Worm (Caenorhabditis elegans) whole organism, young adult: ENCODE results near the gene clec-85.
A peak's percentile ranks its signal among the peaks of the same experiment; 100 is the strongest.

Source experiments
- B0019.2 ChIP-seq: fragments of 200-800 bp; sonication (Bioruptor generic); conservative IDR thresholded peaks from 2 replicates; pipeline ENCODE4 v1.3.6; 2022; ENCODE audit warnings: missing genetic modification reagents, missing genetic modification characterization, missing compliant biosample characterization
- B0261.1 ChIP-seq: sonication (generic microtip); optimal IDR thresholded peaks from 2 replicates; lab custom pipeline; 2016; ENCODE audit warnings: mild to moderate bottlenecking, missing genetic modification characterization, moderate library complexity, missing compliant biosample characterization
- B0336.3 ChIP-seq: fragments of 200-800 bp; sonication (Bioruptor generic); IDR thresholded peaks from 2 replicates; pipeline ENCODE4 v1.3.6; 2022; ENCODE audit warnings: missing genetic modification characterization, missing compliant biosample characterization
- C17E4.6 ChIP-seq: fragments of 200-800 bp; sonication (Bioruptor generic); IDR thresholded peaks from 2 replicates; pipeline ENCODE4 v1.3.6; 2022; ENCODE audit warnings: missing genetic modification reagents, missing genetic modification characterization, missing compliant biosample characterization
- D2030.7 ChIP-seq: fragments of 200-800 bp; sonication (Bioruptor generic); IDR thresholded peaks from 2 replicates; pipeline ENCODE4 v1.3.6; 2022; ENCODE audit warnings: missing genetic modification reagents, missing genetic modification characterization, missing compliant biosample characterization
- F22D6.2 ChIP-seq: sonication (generic microtip); optimal IDR thresholded peaks from 2 replicates; lab custom pipeline; 2016; ENCODE audit warnings: mild to moderate bottlenecking, missing genetic modification characterization, missing compliant biosample characterization
- F23B12.7 ChIP-seq: sonication (generic microtip); optimal IDR thresholded peaks from 2 replicates; lab custom pipeline; 2017; ENCODE audit warnings: missing genetic modification characterization, mild to moderate bottlenecking, missing compliant biosample characterization, antibody characterized with exemption, moderate library complexity; ENCODE audit not compliant: insufficient read depth
- F33H1.4 ChIP-seq: fragments of 200-800 bp; sonication (Bioruptor generic); IDR thresholded peaks from 2 replicates; pipeline ENCODE4 v1.3.6; 2022; ENCODE audit warnings: missing genetic modification reagents, missing genetic modification characterization, missing compliant biosample characterization
- F37B4.10 ChIP-seq: fragments of 200-800 bp; sonication (Bioruptor generic); IDR thresholded peaks from 2 replicates; pipeline ENCODE4 v1.3.6; 2022; ENCODE audit warnings: missing genetic modification characterization, missing compliant biosample characterization
- F57C9.4 ChIP-seq: sonication (generic microtip); optimal IDR thresholded peaks from 2 replicates; lab custom pipeline; 2017; ENCODE audit warnings: mild to moderate bottlenecking, missing genetic modification characterization, missing compliant biosample characterization
- Y56A3A.18 ChIP-seq: fragments of 200-800 bp; sonication (Bioruptor generic); IDR thresholded peaks from 2 replicates; pipeline ENCODE4 v1.3.6; 2022; ENCODE audit warnings: missing genetic modification reagents, missing genetic modification characterization, missing compliant biosample characterization
- attf-6 ChIP-seq: fragments of 200-800 bp; sonication (Bioruptor generic); IDR thresholded peaks from 2 replicates; pipeline ENCODE4 v1.3.6; 2022; ENCODE audit warnings: missing genetic modification reagents, missing genetic modification characterization, missing compliant biosample characterization
- cebp-1 ChIP-seq, 2 experiments: fragments of 200-800 bp in 1 of 2; sonication (Bioruptor generic) in 1 of 2; sonication (generic microtip) in 1 of 2; IDR thresholded peaks in 1 of 2; optimal IDR thresholded peaks in 1 of 2; 2 replicates each; pipeline versions ENCODE4 v1.3.6 to Lab custom; 2017 to 2022; ENCODE audit warnings: missing compliant biosample characterization in 2 of 2, missing genetic modification characterization in 2 of 2, mild to moderate bottlenecking in 1 of 2, missing genetic modification reagents in 1 of 2, moderate library complexity in 1 of 2
- ceh-58 ChIP-seq: fragments of 200-800 bp; sonication (Bioruptor generic); IDR thresholded peaks from 2 replicates; pipeline ENCODE4 v1.3.6; 2022; ENCODE audit warnings: missing genetic modification characterization, missing compliant biosample characterization
- ceh-91 ChIP-seq: fragments of 200-800 bp; sonication (Bioruptor generic); IDR thresholded peaks from 2 replicates; pipeline ENCODE4 v1.3.6; 2022; ENCODE audit warnings: missing genetic modification reagents, missing genetic modification characterization, missing compliant biosample characterization
- chd-7 ChIP-seq: sonication (generic microtip); optimal IDR thresholded peaks from 2 replicates; lab custom pipeline; 2016; ENCODE audit warnings: mild to moderate bottlenecking, missing genetic modification characterization, moderate library complexity, missing compliant biosample characterization
- die-1 ChIP-seq: sonication (generic microtip); optimal IDR thresholded peaks from 2 replicates; lab custom pipeline; 2016; ENCODE audit warnings: missing genotype, mild to moderate bottlenecking, missing genetic modification characterization, missing compliant biosample characterization
- dpff-1 ChIP-seq: sonication (generic microtip); optimal IDR thresholded peaks from 2 replicates; lab custom pipeline; 2017; ENCODE audit warnings: mild to moderate bottlenecking, missing genetic modification characterization, missing compliant biosample characterization
- efl-1 ChIP-seq: fragments of 150-350 bp; optimal IDR thresholded peaks from 2 replicates; lab custom pipeline; 2014; ENCODE audit warnings: missing biosample characterization, missing genetic modification reagents, missing genetic modification characterization
- egl-44 ChIP-seq: fragments of 200-800 bp; sonication (Bioruptor generic); IDR thresholded peaks from 2 replicates; pipeline ENCODE4 v1.3.6; 2022; ENCODE audit warnings: missing genetic modification reagents, missing genetic modification characterization, missing compliant biosample characterization
- ets-4 ChIP-seq: fragments of 200-800 bp; sonication (Bioruptor generic); optimal IDR thresholded peaks from 2 replicates; lab custom pipeline; 2018; ENCODE audit warnings: mild to moderate bottlenecking, missing genetic modification characterization, missing compliant biosample characterization
- gei-17 ChIP-seq: fragments of 200-800 bp; sonication (Bioruptor generic); optimal IDR thresholded peaks from 2 replicates; lab custom pipeline; 2018; ENCODE audit warnings: mild to moderate bottlenecking, missing genetic modification characterization, missing compliant biosample characterization
- hlh-12 ChIP-seq: sonication (generic microtip); optimal IDR thresholded peaks from 2 replicates; lab custom pipeline; 2016; ENCODE audit warnings: missing genetic modification characterization, missing compliant biosample characterization
- hmg-1.2 ChIP-seq: fragments of 200-800 bp; sonication (Bioruptor generic); IDR thresholded peaks from 2 replicates; pipeline ENCODE4 v1.3.6; 2022; ENCODE audit warnings: missing genetic modification reagents, missing genetic modification characterization, missing compliant biosample characterization
- hsf-1 ChIP-seq: fragments of 200-800 bp; sonication (Bioruptor generic); IDR thresholded peaks from 2 replicates; pipeline ENCODE4 v1.3.6; 2022; ENCODE audit warnings: missing genetic modification reagents, missing genetic modification characterization, missing compliant biosample characterization
- lag-1 ChIP-seq: fragments of 200-800 bp; sonication (Bioruptor generic); IDR thresholded peaks from 2 replicates; pipeline ENCODE4 v1.3.6; 2022; ENCODE audit warnings: missing genetic modification reagents, missing genetic modification characterization, missing compliant biosample characterization
- let-526 ChIP-seq: fragments of 200-800 bp; sonication (Bioruptor generic); IDR thresholded peaks from 2 replicates; pipeline ENCODE4 v1.3.6; 2022; ENCODE audit warnings: missing genetic modification reagents, missing genetic modification characterization, missing compliant biosample characterization
- lin-26 ChIP-seq: fragments of 200-800 bp; sonication (Bioruptor generic); IDR thresholded peaks from 2 replicates; pipeline ENCODE4 v1.3.6; 2022; ENCODE audit warnings: missing genetic modification reagents, missing genetic modification characterization, missing compliant biosample characterization
- lsl-1 ChIP-seq: fragments of 200-800 bp; sonication (Bioruptor generic); optimal IDR thresholded peaks from 2 replicates; lab custom pipeline; 2018; ENCODE audit warnings: mild to moderate bottlenecking, missing genetic modification characterization, moderate library complexity, missing compliant biosample characterization
- madf-10 ChIP-seq: sonication (generic microtip); optimal IDR thresholded peaks from 2 replicates; lab custom pipeline; 2016; ENCODE audit warnings: mild to moderate bottlenecking, missing genetic modification characterization, missing compliant biosample characterization
- madf-6 ChIP-seq: fragments of 200-800 bp; sonication (Bioruptor generic); IDR thresholded peaks from 2 replicates; pipeline ENCODE4 v1.3.6; 2022; ENCODE audit warnings: missing genetic modification reagents, missing genetic modification characterization, missing compliant biosample characterization
- mel-28 ChIP-seq: sonication (generic microtip); optimal IDR thresholded peaks from 2 replicates; lab custom pipeline; 2016; ENCODE audit warnings: borderline replicate concordance, mild to moderate bottlenecking, missing genetic modification characterization, missing compliant biosample characterization
- mxl-1 ChIP-seq: sonication (generic microtip); optimal IDR thresholded peaks from 2 replicates; lab custom pipeline; 2016; ENCODE audit warnings: missing genetic modification characterization, missing compliant biosample characterization
- nfya-1 ChIP-seq: sonication (generic microtip); optimal IDR thresholded peaks from 2 replicates; lab custom pipeline; 2017; ENCODE audit warnings: antibody characterized with exemption, missing compliant biosample characterization, missing genetic modification characterization, borderline replicate concordance; ENCODE audit not compliant: insufficient read depth
- nfyb-1 ChIP-seq: fragments of 200-800 bp; sonication (Bioruptor generic); IDR thresholded peaks from 2 replicates; pipeline ENCODE4 v1.3.6; 2022; ENCODE audit warnings: missing genetic modification reagents, missing genetic modification characterization, missing compliant biosample characterization
- nhr-120 ChIP-seq: fragments of 200-800 bp; sonication (Bioruptor generic); IDR thresholded peaks from 2 replicates; pipeline ENCODE4 v1.3.6; 2022; ENCODE audit warnings: missing genetic modification characterization, missing compliant biosample characterization
- nhr-80 ChIP-seq: sonication (generic microtip); optimal IDR thresholded peaks from 2 replicates; lab custom pipeline; 2016; ENCODE audit warnings: missing genetic modification characterization, missing compliant biosample characterization
- pbrm-1 ChIP-seq: fragments of 200-800 bp; sonication (Bioruptor generic); IDR thresholded peaks from 2 replicates; pipeline ENCODE4 v1.3.6; 2022; ENCODE audit warnings: missing genetic modification reagents, missing genetic modification characterization, missing compliant biosample characterization
- rcor-1 ChIP-seq: fragments of 200-800 bp; sonication (Bioruptor generic); IDR thresholded peaks from 2 replicates; pipeline ENCODE4 v1.3.6; 2022; ENCODE audit warnings: missing genetic modification reagents, missing genetic modification characterization, missing compliant biosample characterization
- repo-1 ChIP-seq: sonication (generic microtip); optimal IDR thresholded peaks from 2 replicates; lab custom pipeline; 2017; ENCODE audit warnings: mild to moderate bottlenecking, missing genetic modification characterization, missing compliant biosample characterization
- snpc-1.1 ChIP-seq: sonication (generic microtip); optimal IDR thresholded peaks from 2 replicates; lab custom pipeline; 2017; ENCODE audit warnings: missing genetic modification characterization, mild to moderate bottlenecking, missing compliant biosample characterization, antibody characterized with exemption, moderate library complexity, missing genotype, missing genetic modification reagents; ENCODE audit not compliant: insufficient read depth
- sptf-2 ChIP-seq: fragments of 200-800 bp; sonication (Bioruptor generic); optimal IDR thresholded peaks from 2 replicates; lab custom pipeline; 2018; ENCODE audit warnings: mild to moderate bottlenecking, missing genetic modification characterization, missing compliant biosample characterization
- tbx-9 ChIP-seq: sonication (generic microtip); optimal IDR thresholded peaks from 2 replicates; lab custom pipeline; 2016; ENCODE audit warnings: borderline replicate concordance, missing genetic modification characterization, inconsistent platforms, missing compliant biosample characterization
- xnd-1 ChIP-seq: sonication (generic microtip); optimal IDR thresholded peaks from 2 replicates; lab custom pipeline; 2016; ENCODE audit warnings: missing genotype, missing genetic modification reagents, missing genetic modification characterization, missing compliant biosample characterization
- ztf-25 ChIP-seq: fragments of 200-800 bp; sonication (Bioruptor generic); IDR thresholded peaks from 2 replicates; pipeline ENCODE4 v1.3.6; 2022; ENCODE audit warnings: missing genetic modification reagents, missing genetic modification characterization, missing compliant biosample characterization
- ztf-28 ChIP-seq: fragments of 200-800 bp; sonication (Bioruptor generic); IDR thresholded peaks from 2 replicates; pipeline ENCODE4 v1.3.6; 2022; ENCODE audit warnings: missing genetic modification reagents, missing genetic modification characterization, missing compliant biosample characterization

Gene clec-85

ce11 chrIV:2892395-2892786 is 41.7 kb downstream of the clec-85 start, which contains the start of gene Y54G2A.18:
TSS of gene Y54G2A.18 (minus strand) at chrIV:2892495.
- no peak for TF ChIP-seq B0019.2
- no peak for TF ChIP-seq tbx-9 (tag; lab: Kevin White, UChicago)
- no peak for TF ChIP-seq B0261.1 (tag; lab: Kevin White, UChicago)
- no peak for TF ChIP-seq B0336.3 (GFP tag; lab: Robert Waterston, UW)
- peak; percentile 22 for TF ChIP-seq nhr-80
- no peak for TF ChIP-seq chd-7

ce11 chrIV:2892787-2893485 is 42.2 kb downstream of the clec-85 start:
- no peak for TF ChIP-seq ets-4 (GFP tag; lab: Kevin White, UChicago)
- no peak for TF ChIP-seq cebp-1 (GFP tag; IDR thresholded peaks at IDR 0.05; lab: Robert Waterston, UW)
- TF ChIP-seq cebp-1 (tag; optimal IDR thresholded peaks at IDR 0.05; lab: Kevin White, UChicago) = peak; percentile 83
- TF ChIP-seq repo-1 (tag; lab: Kevin White, UChicago) = no peak
- TF ChIP-seq lin-26 (GFP tag; lab: Robert Waterston, UW) = no peak
- no peak for TF ChIP-seq nfya-1 (tag; lab: Kevin White, UChicago)
- TF ChIP-seq ztf-28 (GFP tag; lab: Robert Waterston, UW) = 0 out of 2 replicates have a peak, but pooled peaks have one; percentile 33
- peak; percentile 72 for TF ChIP-seq madf-6
- no peak for TF ChIP-seq ztf-25 (GFP tag; lab: Robert Waterston, UW)
- TF ChIP-seq nhr-120 (GFP tag; lab: Robert Waterston, UW) = no peak
- no peak for TF ChIP-seq snpc-1.1 (tag; lab: Kevin White, UChicago)
- no peak for TF ChIP-seq let-526 (GFP tag; lab: Robert Waterston, UW)
- TF ChIP-seq die-1 (tag; lab: Kevin White, UChicago) = no peak
- no peak for TF ChIP-seq gei-17 (GFP tag; lab: Kevin White, UChicago)
- TF ChIP-seq F37B4.10 = no peak
- TF ChIP-seq xnd-1 (tag; lab: Kevin White, UChicago) = peak; percentile 40
- no peak for TF ChIP-seq hmg-1.2
- no peak for TF ChIP-seq pbrm-1 (GFP tag; lab: Robert Waterston, UW)
- TF ChIP-seq ceh-58 (GFP tag; lab: Robert Waterston, UW) = no peak
- no peak for TF ChIP-seq dpff-1 (tag; lab: Kevin White, UChicago)
- TF ChIP-seq sptf-2 (GFP tag; lab: Kevin White, UChicago) = no peak
- no peak for TF ChIP-seq F23B12.7
- no peak for TF ChIP-seq lag-1
- TF ChIP-seq Y56A3A.18 (GFP tag; lab: Robert Waterston, UW) = no peak
- TF ChIP-seq madf-10 (tag; lab: Kevin White, UChicago) = no peak
- no peak for TF ChIP-seq mel-28 (tag; lab: Kevin White, UChicago)
- TF ChIP-seq F57C9.4 (tag; lab: Kevin White, UChicago) = no peak
- peak; percentile 56 for TF ChIP-seq D2030.7 (GFP tag; lab: Robert Waterston, UW)
- TF ChIP-seq mxl-1 (tag; lab: Kevin White, UChicago) = no peak
- TF ChIP-seq lsl-1 (GFP tag; lab: Kevin White, UChicago) = peak; percentile 77
- TF ChIP-seq hlh-12 = no peak
- no peak for TF ChIP-seq F22D6.2
- TF ChIP-seq nfyb-1 (GFP tag; lab: Robert Waterston, UW) = no peak
- peak; percentile 3 for TF ChIP-seq efl-1
- no peak for TF ChIP-seq attf-6 (GFP tag; lab: Robert Waterston, UW)
- TF ChIP-seq F33H1.4 = peak; percentile 87
- TF ChIP-seq rcor-1 (GFP tag; lab: Robert Waterston, UW) = no peak
- no peak for TF ChIP-seq ceh-91 (GFP tag; lab: Robert Waterston, UW)
- TF ChIP-seq hsf-1 = no peak
- no peak for TF ChIP-seq C17E4.6 (GFP tag; lab: Robert Waterston, UW)
- TF ChIP-seq egl-44 (GFP tag; lab: Robert Waterston, UW) = no peak
